Fruit fly (Drosophila melanogaster) whole organism, adult: Measurements from ENCODE around the gene Gr5a.

ENCODE experiments used
- CG11617 ChIP-seq: fragments of 200-800 bp; sonication (Bioruptor generic); optimal IDR thresholded peaks from 2 replicates; lab custom pipeline; 2017; ENCODE audit warnings: mild to moderate bottlenecking, missing biosample characterization, missing genetic modification reagents, missing genetic modification characterization
- CG7045 ChIP-seq: fragments of 200-800 bp; sonication (Bioruptor generic); optimal IDR thresholded peaks from 2 replicates; lab custom pipeline; 2017; ENCODE audit warnings: missing biosample characterization, mild to moderate bottlenecking, missing genetic modification characterization
- Crg-1 ChIP-seq: fragments of 200-800 bp; sonication (Bioruptor generic); optimal IDR thresholded peaks from 2 replicates; lab custom pipeline; 2016; ENCODE audit warnings: missing biosample characterization, missing genetic modification characterization
- Hr96 ChIP-seq: fragments of 200-800 bp; sonication (Bioruptor generic); optimal IDR thresholded peaks from 2 replicates; lab custom pipeline; 2016; ENCODE audit warnings: missing biosample characterization, missing genetic modification characterization
- Mnt ChIP-seq: fragments of 200-800 bp; sonication (Bioruptor generic); optimal IDR thresholded peaks from 2 replicates; lab custom pipeline; 2016; ENCODE audit warnings: missing biosample characterization, mild to moderate bottlenecking, missing genetic modification characterization
- cic ChIP-seq: fragments of 200-800 bp; sonication (Bioruptor generic); optimal IDR thresholded peaks from 2 replicates; lab custom pipeline; 2017; ENCODE audit warnings: missing biosample characterization, mild to moderate bottlenecking, missing genetic modification characterization, moderate library complexity
- cnc ChIP-seq, 2 experiments: fragments of >200 bp; optimal IDR thresholded peaks; 2 replicates each; lab custom pipeline; 2017
- kay ChIP-seq: fragments of 200-800 bp; sonication (Bioruptor generic); peaks from one replicate; lab custom pipeline; 2016; ENCODE audit warnings: missing biosample characterization, missing genetic modification characterization, borderline replicate concordance
- pad ChIP-seq: fragments of 200-800 bp; sonication (Bioruptor generic); optimal IDR thresholded peaks from 3 replicates; lab custom pipeline; 2017; ENCODE audit warnings: missing biosample characterization, missing genetic modification characterization, mild to moderate bottlenecking, moderate library complexity, missing genetic modification reagents
- tj ChIP-seq: fragments of 200-800 bp; sonication (Bioruptor generic); optimal IDR thresholded peaks from 3 replicates; lab custom pipeline; 2017; ENCODE audit warnings: missing biosample characterization, mild to moderate bottlenecking, missing genetic modification characterization, moderate library complexity
- toe ChIP-seq: fragments of 200-800 bp; sonication (Bioruptor generic); optimal IDR thresholded peaks from 2 replicates; lab custom pipeline; 2016; ENCODE audit warnings: missing biosample characterization, missing genetic modification characterization

- TF ChIP-seq pad (GFP tag; lab: Kevin White, UChicago) (no peak), toe (GFP tag; lab: Kevin White, UChicago) (no peak), Crg-1 (GFP tag; lab: Kevin White, UChicago) (no peak), cic (no peak), kay (GFP tag; lab: Kevin White, UChicago) (no peak), CG11617 (GFP tag; lab: Kevin White, UChicago) (no peak), cnc (optimal IDR thresholded peaks at IDR 0.05; lab: Kevin White, UChicago) (no peak), tj (GFP tag; lab: Kevin White, UChicago) (no peak), Hr96 (no peak), CG7045 (GFP tag; lab: Kevin White, UChicago) (no peak), Mnt (GFP tag; lab: Kevin White, UChicago) (no peak)
Observed at dm6 chrX:5699824-5700498, 19.5 kb downstream of the Gr5a start.
